Worm (Caenorhabditis elegans) whole organism, L4/young adult: ENCODE measurements around the gene scl-23.

Experiments used
- W03F9.2 ChIP-seq: fragments of 150-350 bp; optimal IDR thresholded peaks from 2 replicates; lab custom pipeline; 2014; ENCODE audit warnings: missing biosample characterization, missing genetic modification characterization
- dao-5 ChIP-seq: sonication (generic microtip); optimal IDR thresholded peaks from 2 replicates; lab custom pipeline; 2016; ENCODE audit warnings: missing genotype, missing genetic modification characterization, moderate library complexity, missing compliant biosample characterization
- him-1 ChIP-seq: sonication (generic microtip); optimal IDR thresholded peaks from 2 replicates; lab custom pipeline; 2016; ENCODE audit warnings: missing genotype, missing genetic modification reagents, missing genetic modification characterization, missing compliant biosample characterization

DNA sequence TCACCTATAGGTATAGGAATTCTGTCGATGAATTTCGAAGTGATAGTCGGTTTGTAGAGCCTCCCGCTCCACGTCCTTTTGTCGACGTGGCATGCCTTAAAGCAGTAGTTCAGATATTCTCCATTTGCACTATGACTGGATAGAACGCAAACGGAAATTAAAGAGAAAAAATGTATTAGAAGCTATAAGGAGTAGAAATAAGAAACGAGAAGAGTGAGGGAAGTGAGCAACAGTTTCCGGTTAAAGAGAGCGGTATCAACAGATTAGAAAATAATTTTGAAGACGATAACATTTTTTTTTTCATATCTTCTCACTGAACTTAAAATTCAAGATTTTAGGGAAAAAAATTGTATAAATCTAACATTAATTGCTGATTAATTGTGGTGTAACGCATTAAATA, 36.4 kb downstream of the scl-23 start, which contains the start of gene T05C7.4:
- TF ChIP-seq him-1 (tag; lab: Kevin White, UChicago) (no peak), W03F9.2 (no peak), dao-5 (tag; lab: Kevin White, UChicago) (no peak)
